Worm (Caenorhabditis elegans): Measurements from ENCODE around the gene R166.2.
A peak's percentile ranks its signal among the peaks of the same experiment; 100 is the strongest.

R166.2 gene

DNA sequence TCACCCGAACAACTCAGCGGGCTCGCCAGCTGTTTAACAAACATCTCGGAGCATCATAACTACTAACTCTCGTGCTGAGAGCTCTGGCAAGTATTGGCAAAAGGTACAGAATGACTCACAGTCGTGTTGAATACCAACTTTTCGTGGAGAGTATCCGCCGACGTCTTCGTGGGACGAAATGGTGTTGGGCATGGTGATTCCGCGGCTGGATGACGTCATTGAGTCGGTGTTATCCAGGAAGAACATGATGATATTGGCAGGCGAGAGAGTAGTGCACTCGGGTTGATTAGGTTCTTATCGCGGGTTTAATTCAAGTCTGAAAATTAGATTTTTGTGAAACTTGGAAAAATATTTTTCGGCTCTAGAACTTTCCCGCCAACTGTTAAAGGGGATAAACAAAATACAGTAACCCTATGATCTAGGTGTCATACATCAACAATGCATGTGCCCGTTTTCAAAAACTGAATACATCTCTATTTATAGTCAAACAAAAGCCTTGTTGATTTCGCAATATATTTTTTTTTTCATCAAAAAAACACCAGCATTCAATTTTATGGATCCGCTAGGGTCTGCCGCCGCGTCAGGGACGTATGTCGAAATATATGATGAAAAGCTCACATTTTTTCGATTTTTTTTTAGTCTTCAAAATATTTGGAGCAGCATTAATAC, 16.0 kb upstream of the R166.2 start (continued):
- TF ChIP-seq nhr-25 (tag; optimal IDR thresholded peaks at IDR 0.05; ENCODE audit: borderline replicate concordance, insufficient read depth) (no peak), php-3 (GFP tag; IDR thresholded peaks at IDR 0.05) (no peak; the same call in 1 of the 2 replicates), Y5F2A.4 (GFP tag; optimal IDR thresholded peaks at IDR 0.05) (no peak), nhr-102 (tag; optimal IDR thresholded peaks at IDR 0.05) (no peak), hlh-30 (tag; optimal IDR thresholded peaks at IDR 0.05; ENCODE audit: insufficient read depth) (no peak), arid-1 (GFP tag; conservative IDR thresholded peaks at IDR 0.05) (no peak), F49E8.2 (tag; optimal IDR thresholded peaks at IDR 0.05; ENCODE audit: borderline replicate concordance) (no peak), jun-1 (tag; optimal IDR thresholded peaks at IDR 0.05) (no peak), dve-1 (tag; optimal IDR thresholded peaks at IDR 0.05; ENCODE audit: insufficient read depth) (no peak), nhr-28 (tag; optimal IDR thresholded peaks at IDR 0.05) (no peak), nhr-41 (GFP tag; IDR thresholded peaks at IDR 0.05) (no peak), T26A8.4 (GFP tag; IDR thresholded peaks at IDR 0.05) (no peak), skn-1 (tag; optimal IDR thresholded peaks at IDR 0.05) (no peak), hlh-11 (tag; optimal IDR thresholded peaks at IDR 0.05) (peak; percentile 12), saeg-2 (GFP tag; IDR thresholded peaks at IDR 0.05) (no peak), madf-5 (GFP tag; IDR thresholded peaks at IDR 0.05) (0 out of 4 replicates have a peak, but pooled peaks have one; percentile 15 to 25), lin-15B (tag; optimal IDR thresholded peaks at IDR 0.05) (no peak), daf-8 (GFP tag; IDR thresholded peaks at IDR 0.05) (no peak), F37D6.2 (tag; optimal IDR thresholded peaks at IDR 0.05) (no peak), duxl-1 (tag; optimal IDR thresholded peaks at IDR 0.05; ENCODE audit: poor library complexity) (no peak), nhr-111 (GFP tag; optimal IDR thresholded peaks at IDR 0.05) (no peak), aly-2 (tag; optimal IDR thresholded peaks at IDR 0.05) (no peak), mdt-29 (GFP tag; IDR thresholded peaks at IDR 0.05) (peak; percentile 34; the same call in 1 of the 2 replicates), spr-1 (tag; optimal IDR thresholded peaks at IDR 0.05) (no peak), nhr-77 (tag; optimal IDR thresholded peaks at IDR 0.05) (no peak), mep-1 (tag; optimal IDR thresholded peaks at IDR 0.05) (no peak), dmd-8 (GFP tag; IDR thresholded peaks at IDR 0.05) (no peak), lsy-2 (tag; optimal IDR thresholded peaks at IDR 0.05) (peak in 1 of 2 experiments; percentile 43), lin-13 (GFP tag; optimal IDR thresholded peaks at IDR 0.05) (no peak), egl-27 (tag; optimal IDR thresholded peaks at IDR 0.05) (no peak), Y105C5A.15 (GFP tag; IDR thresholded peaks at IDR 0.05) (no peak), tag-97 (GFP tag; IDR thresholded peaks at IDR 0.05) (no peak), lin-1 (GFP tag; IDR thresholded peaks at IDR 0.05) (no peak), F44E2.7 (GFP tag; IDR thresholded peaks at IDR 0.05) (no peak), unc-39 (tag; optimal IDR thresholded peaks at IDR 0.05) (no peak), ceh-44 (GFP tag; IDR thresholded peaks at IDR 0.05) (no peak), nhr-6 (tag; optimal IDR thresholded peaks at IDR 0.05) (no peak), lim-7 (GFP tag; IDR thresholded peaks at IDR 0.05) (no peak), zip-11 (GFP tag; IDR thresholded peaks at IDR 0.05) (no peak), vab-7 (GFP tag; IDR thresholded peaks at IDR 0.05) (no peak), zfp-3 (GFP tag; conservative IDR thresholded peaks at IDR 0.05) (peak; percentile 56; the same call in 1 of the 2 replicates), dmd-9 (GFP tag; IDR thresholded peaks at IDR 0.05) (no peak), T20F7.1 (GFP tag; optimal IDR thresholded peaks at IDR 0.05) (peak; percentile 32), mes-2 (tag; optimal IDR thresholded peaks at IDR 0.05; ENCODE audit: poor library complexity, severe bottlenecking) (no peak), ama-1 (optimal IDR thresholded peaks at IDR 0.05) (no peak), aha-1 (tag) (peak; percentile 85), ctbp-1 (GFP tag; IDR thresholded peaks at IDR 0.05) (0 out of 2 replicates have a peak, but pooled peaks have one; percentile 7), ceh-82 (tag; optimal IDR thresholded peaks at IDR 0.05) (no peak), rbr-2 (tag; optimal IDR thresholded peaks at IDR 0.05) (no peak), zip-2 (tag; optimal IDR thresholded peaks at IDR 0.05) (no peak), F26F4.8 (GFP tag; conservative IDR thresholded peaks at IDR 0.05) (no peak)
